Fruit fly (Drosophila melanogaster) whole organism: ENCODE measurements around the gene CG3588.

ENCODE experiments used
- CG8478 ChIP-seq: fragments of >200 bp; optimal IDR thresholded peaks from 2 replicates; lab custom pipeline; 2018; ENCODE audit warnings: inconsistent platforms
- Dll ChIP-seq: fragments of >200 bp; optimal IDR thresholded peaks from 2 replicates; lab custom pipeline; 2017
- EcR ChIP-seq, 2 experiments: fragments of >200 bp; optimal IDR thresholded peaks; 2 replicates each; lab custom pipeline; 2017; ENCODE audit warnings: missing biosample characterization in 2 of 2, missing genetic modification characterization in 2 of 2, missing genetic modification reagents in 2 of 2
- pan ChIP-seq: fragments of >200 bp; optimal IDR thresholded peaks from 2 replicates; lab custom pipeline; 2017
- psq ChIP-seq: fragments of >200 bp; optimal IDR thresholded peaks from 2 replicates; lab custom pipeline; 2017
- usp ChIP-seq: fragments of >200 bp; optimal IDR thresholded peaks from 2 replicates; lab custom pipeline; 2017; ENCODE audit warnings: missing biosample characterization, missing genetic modification characterization, mixed read lengths

Gene CG3588

DNA sequence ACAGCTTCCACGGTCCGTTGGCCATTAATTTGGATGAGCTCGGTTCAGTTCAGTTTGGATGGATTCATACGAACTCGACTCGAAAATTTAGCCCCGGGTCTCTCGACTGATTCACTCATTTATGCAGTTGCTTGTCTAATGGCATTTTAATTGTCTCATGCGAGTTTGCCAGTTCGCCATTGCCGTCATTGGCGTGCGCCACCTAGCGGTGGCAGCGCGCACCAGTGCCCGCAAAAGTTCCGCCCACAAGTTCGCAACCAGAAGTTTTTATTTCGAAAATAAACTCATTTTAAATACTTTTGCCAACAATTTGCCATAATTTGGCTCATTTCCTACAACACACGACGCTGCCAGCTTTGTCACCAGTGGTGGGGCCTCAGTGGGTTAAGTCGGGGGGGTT lies 4.5 kb upstream of the CG3588 start:
- TF ChIP-seq Dll (lab: Kevin White, UChicago): no peak
- no peak for TF ChIP-seq usp (GFP tag; lab: Kevin White, UChicago)
- no peak for TF ChIP-seq psq (lab: Kevin White, UChicago)
- TF ChIP-seq CG8478: no peak
- no peak for TF ChIP-seq pan (lab: Kevin White, UChicago)
- TF ChIP-seq EcR (GFP tag; optimal IDR thresholded peaks at IDR 0.05; lab: Kevin White, UChicago): no peak

DNA sequence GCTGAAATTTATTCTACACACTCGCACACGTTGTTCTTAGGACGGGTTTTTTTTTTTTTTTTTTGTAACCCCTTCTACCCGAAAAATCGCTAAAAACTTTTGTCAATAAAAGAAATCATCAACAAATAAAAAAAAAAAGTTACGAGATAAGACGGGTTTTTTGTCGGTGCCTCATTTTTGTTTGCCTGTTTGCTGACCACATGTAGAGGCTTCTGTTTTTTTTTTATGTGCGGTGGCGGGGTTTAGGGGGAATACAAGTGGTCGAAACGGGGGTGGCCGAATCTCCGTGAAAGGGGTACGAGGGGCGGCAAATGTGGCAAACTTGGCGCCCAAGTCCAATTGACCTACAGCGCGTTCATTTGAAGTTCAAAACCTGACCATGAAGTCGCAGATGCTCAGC lies 1.0 kb upstream of the CG3588 start:
- TF ChIP-seq pan (lab: Kevin White, UChicago) (no peak), psq (lab: Kevin White, UChicago) (no peak), EcR (GFP tag; optimal IDR thresholded peaks at IDR 0.05; lab: Kevin White, UChicago) (no peak), usp (GFP tag; lab: Kevin White, UChicago) (no peak), Dll (lab: Kevin White, UChicago) (no peak), CG8478 (no peak)

DNA sequence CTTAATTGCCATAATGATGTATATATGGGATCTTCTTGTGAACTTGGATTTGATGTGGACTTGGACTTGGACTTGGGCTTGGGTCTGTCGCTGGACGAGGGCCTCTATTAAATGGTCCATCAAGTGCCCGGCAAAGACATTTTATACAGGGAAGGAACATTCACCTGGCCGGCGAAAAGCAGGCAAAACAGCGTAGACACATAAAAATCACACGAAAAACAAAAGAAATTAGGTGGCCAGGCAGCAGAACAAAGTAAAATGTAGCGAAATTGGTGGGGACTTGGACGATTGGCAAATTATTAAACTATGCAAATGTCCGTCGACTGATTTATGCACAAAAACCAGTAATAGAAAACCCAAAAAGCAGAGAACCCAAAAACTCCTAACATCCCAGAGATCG lies 7.6 kb downstream of the CG3588 start, which contains the start of gene CG14424:
Gene CG14424 (minus strand): TSS at position 101 of the 400 bp plus-strand sequence.
- no peak for TF ChIP-seq Dll (lab: Kevin White, UChicago)
- no peak for TF ChIP-seq psq (lab: Kevin White, UChicago)
- TF ChIP-seq pan (lab: Kevin White, UChicago): no peak
- no peak for TF ChIP-seq usp (GFP tag; lab: Kevin White, UChicago)
- TF ChIP-seq CG8478: no peak
- no peak for TF ChIP-seq EcR (GFP tag; optimal IDR thresholded peaks at IDR 0.05; lab: Kevin White, UChicago)

DNA sequence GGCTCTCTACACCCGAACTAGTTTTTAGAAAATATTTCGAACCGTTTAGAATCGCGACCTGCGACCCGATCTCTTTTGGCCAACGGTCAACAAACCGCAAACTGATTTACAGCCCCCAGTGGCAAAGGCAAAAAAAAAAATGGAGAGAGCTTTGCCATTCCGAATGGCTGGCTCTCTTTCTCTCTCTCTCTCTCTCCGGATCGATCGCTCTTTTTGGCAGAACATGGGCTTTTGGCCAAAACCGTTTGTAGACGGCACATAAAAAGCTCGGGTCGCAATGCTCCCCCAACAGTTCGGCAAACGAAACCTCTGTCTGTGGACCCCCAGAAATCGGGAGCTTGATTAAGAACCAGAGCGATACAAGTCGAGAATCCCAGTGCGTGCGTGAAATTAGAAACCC lies 9.9 kb downstream of the CG3588 start, which contains the start of gene CG32793:
Gene CG32793 (plus strand): TSS at position 301 of the 400 bp plus-strand sequence.
- no peak for TF ChIP-seq Dll (lab: Kevin White, UChicago)
- no peak for TF ChIP-seq EcR (GFP tag; optimal IDR thresholded peaks at IDR 0.05; lab: Kevin White, UChicago)
- no peak for TF ChIP-seq usp (GFP tag; lab: Kevin White, UChicago)
- no peak for TF ChIP-seq pan (lab: Kevin White, UChicago)
- TF ChIP-seq CG8478: no peak
- no peak for TF ChIP-seq psq (lab: Kevin White, UChicago)

DNA sequence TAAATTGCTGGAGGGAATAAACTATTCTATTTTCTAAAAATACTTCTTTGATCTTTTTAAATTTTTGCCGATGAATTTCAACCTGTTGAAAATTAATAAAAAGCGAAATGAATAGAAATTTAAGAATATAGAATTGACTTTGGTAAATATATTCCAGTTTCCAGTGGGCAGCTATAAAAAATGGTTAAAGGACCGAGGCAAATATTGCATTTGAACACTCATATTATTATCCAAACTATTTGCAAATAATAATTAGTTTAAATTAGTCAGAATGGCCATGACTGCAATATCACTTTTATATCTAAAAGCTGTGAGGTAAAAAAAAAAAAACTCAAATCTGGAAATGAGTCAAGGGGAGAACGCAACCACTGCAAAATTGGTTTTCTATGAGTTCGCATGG lies 15.3 kb downstream of the CG3588 start, which contains the start of gene CG3592:
Gene CG3592 (plus strand): TSS at position 301 of the 400 bp plus-strand sequence.
- TF ChIP-seq usp (GFP tag; lab: Kevin White, UChicago): no peak

DNA sequence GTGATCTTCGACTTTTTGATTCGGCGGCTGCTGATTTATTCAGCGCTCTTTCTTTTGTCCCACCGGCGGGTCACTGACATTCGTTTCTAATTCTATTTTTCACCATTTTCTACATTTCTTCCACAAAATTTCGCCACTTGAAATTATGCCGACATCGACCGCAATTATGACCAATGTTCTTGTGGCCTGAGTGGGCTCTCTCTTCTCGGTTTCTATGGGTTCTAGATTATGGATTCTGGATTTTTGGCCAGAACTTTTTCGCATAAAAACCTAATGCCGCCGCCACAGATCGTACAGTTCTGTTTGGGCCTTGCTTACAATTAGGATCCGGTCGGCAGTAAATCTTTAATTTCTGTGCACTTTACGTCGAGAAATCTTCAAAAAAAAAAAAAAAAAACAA lies 17.2 kb downstream of the CG3588 start, which contains the start of gene CG3598:
Gene CG3598 (plus strand): TSS at position 301 of the 400 bp plus-strand sequence.
- no peak for TF ChIP-seq psq (lab: Kevin White, UChicago)
- no peak for TF ChIP-seq usp (GFP tag; lab: Kevin White, UChicago)
- no peak for TF ChIP-seq Dll (lab: Kevin White, UChicago)
- TF ChIP-seq CG8478: no peak
- TF ChIP-seq pan (lab: Kevin White, UChicago): no peak
- no peak for TF ChIP-seq EcR (GFP tag; optimal IDR thresholded peaks at IDR 0.05; lab: Kevin White, UChicago)

DNA sequence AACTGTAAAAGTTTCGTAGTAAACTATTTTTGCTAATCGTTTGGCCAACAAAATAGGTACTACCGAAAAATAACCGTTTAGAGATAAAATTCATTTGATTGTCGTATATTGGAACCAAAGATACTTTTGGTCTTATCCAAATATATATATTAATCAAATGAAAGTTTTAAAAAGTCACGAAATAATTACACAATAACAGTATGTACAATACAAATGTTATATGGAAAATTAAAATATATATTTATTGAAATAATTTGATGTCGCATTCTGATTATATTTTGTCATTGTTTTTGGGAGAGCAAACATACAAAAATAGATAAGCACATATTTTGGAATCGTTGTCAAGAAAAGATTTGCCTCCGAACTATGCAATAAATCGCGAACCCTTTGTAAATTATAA lies 19.0 kb downstream of the CG3588 start, which contains the start of gene CG14420:
Gene CG14420 (plus strand): TSS at position 301 of the 400 bp plus-strand sequence.
- TF ChIP-seq usp (GFP tag; lab: Kevin White, UChicago) (no peak), Dll (lab: Kevin White, UChicago) (no peak), EcR (GFP tag; optimal IDR thresholded peaks at IDR 0.05; lab: Kevin White, UChicago) (no peak), CG8478 (no peak), pan (lab: Kevin White, UChicago) (no peak), psq (lab: Kevin White, UChicago) (no peak)

DNA sequence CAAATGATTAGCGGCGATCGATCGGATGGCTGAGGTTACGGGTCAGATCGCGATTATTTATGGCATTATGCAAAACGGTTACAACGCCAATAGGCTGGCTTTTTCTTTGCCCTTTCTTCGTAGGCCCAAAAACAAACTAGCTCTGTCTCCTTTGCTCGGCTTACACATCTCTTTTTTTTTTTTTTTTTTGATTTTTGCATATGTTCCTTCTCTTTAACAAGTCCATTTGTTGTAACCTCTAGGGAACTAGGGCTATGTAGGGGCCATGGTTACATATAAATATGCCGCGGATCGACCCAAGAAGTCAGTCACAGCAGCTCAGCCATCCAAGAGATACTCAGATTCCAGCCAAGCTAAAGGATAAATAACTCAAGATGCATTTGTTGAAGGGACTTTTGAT lies 21.5 kb downstream of the CG3588 start, which contains the start of gene CG14421:
Gene CG14421 (plus strand): TSS at position 301 of the 400 bp plus-strand sequence.
- TF ChIP-seq Dll (lab: Kevin White, UChicago) (no peak), EcR (GFP tag; optimal IDR thresholded peaks at IDR 0.05; lab: Kevin White, UChicago) (no peak), pan (lab: Kevin White, UChicago) (no peak), psq (lab: Kevin White, UChicago) (no peak), CG8478 (no peak), usp (GFP tag; lab: Kevin White, UChicago) (no peak)

DNA sequence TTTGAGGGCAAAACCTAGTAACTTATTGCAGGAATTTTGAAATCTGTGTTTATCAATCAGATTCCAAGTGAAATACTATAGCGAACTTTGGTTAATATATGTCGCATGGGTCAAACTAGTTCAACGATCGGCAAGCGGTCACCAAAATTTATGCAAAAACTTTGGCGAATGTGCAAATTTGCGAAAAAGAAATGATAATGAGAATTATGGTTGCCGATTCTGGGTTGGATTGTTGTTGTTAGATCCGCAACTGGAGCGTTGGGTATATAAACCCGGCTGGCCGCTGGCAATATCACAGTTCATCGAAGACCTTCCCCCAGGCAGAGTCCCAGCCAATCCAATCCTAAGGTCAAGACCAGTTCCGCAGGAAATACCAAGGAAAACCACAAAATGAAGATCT lies 23.5 kb downstream of the CG3588 start, which contains the start of gene CG14422:
Gene CG14422 (plus strand): TSS at position 301 of the 400 bp plus-strand sequence.
- TF ChIP-seq CG8478: no peak
- no peak for TF ChIP-seq psq (lab: Kevin White, UChicago)
- TF ChIP-seq EcR (GFP tag; optimal IDR thresholded peaks at IDR 0.05; lab: Kevin White, UChicago): no peak
- no peak for TF ChIP-seq usp (GFP tag; lab: Kevin White, UChicago)
- no peak for TF ChIP-seq Dll (lab: Kevin White, UChicago)
- no peak for TF ChIP-seq pan (lab: Kevin White, UChicago)

DNA sequence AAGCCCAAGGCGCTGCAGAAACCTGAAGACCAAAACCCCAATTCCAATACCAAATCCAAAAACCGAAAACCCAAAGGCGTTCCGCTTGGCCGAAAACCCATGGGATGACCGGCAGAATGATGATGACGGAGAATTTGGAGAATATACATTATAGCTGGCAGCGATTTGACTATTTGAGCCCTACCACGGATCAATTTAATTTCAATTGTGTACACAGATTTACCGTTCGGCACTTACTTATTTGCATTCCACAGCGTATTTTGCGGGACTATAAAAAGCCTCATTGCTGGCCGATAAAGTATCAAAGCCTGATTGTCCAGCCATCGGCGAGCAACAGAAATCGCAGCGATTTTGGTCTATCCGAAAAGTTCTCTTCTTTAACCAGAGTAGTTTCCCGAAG lies 25.5 kb downstream of the CG3588 start, which contains the start of gene CG14423:
Gene CG14423 (plus strand): TSS at position 301 of the 400 bp plus-strand sequence.
- TF ChIP-seq CG8478 (no peak), psq (lab: Kevin White, UChicago) (no peak), usp (GFP tag; lab: Kevin White, UChicago) (no peak), EcR (GFP tag; optimal IDR thresholded peaks at IDR 0.05; lab: Kevin White, UChicago) (no peak), pan (lab: Kevin White, UChicago) (no peak), Dll (lab: Kevin White, UChicago) (no peak)

DNA sequence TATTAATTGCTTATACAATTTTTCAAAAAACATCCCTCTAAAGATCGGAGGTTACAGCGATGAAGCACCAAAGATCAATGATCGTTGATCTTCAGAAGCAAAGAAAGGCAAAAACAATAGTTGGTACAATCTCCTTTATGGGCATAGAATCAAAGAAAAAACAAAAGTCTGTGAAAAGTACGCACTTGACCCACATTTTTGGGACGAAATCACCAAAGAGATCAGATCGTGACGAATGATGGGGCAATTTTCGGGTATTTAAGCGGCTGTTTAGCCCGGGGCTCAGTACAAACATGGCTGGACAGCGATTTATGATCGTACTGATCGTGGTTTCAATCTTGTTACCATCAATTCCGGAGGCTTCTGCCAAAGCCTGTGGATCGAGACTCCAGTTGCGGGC lies 27.2 kb downstream of the CG3588 start, which contains the start of gene CG17959:
Gene CG17959 (plus strand): TSS at position 301 of the 400 bp plus-strand sequence.
- no peak for TF ChIP-seq usp (GFP tag; lab: Kevin White, UChicago)
- no peak for TF ChIP-seq EcR (GFP tag; optimal IDR thresholded peaks at IDR 0.05; lab: Kevin White, UChicago)

DNA sequence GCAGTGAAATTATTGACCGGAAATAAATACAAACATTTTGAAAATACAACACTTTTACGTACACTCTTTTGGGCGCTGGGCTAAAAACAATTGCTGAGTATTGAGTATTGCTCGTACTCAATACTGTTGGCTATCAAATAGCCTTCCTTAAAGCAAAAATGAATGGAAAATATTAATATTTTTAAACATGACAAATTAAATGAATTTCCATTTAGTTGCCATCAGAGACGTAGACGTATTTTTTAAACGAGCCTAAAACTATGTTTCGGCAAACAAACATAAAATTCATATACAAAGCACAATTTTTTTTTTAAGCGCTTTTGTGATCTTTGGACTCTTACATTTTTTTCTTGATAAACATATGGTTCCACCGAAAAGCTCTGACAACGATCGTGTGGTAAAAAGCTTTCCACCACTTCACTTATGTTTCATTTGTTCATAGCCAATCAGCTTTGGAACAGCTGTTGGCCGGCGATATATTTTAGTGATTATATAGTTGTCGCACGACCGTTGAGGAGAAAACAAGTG lies 28.0 kb downstream of the CG3588 start, which contains the start of gene CG3603:
Gene CG3603 (plus strand): TSS at position 490 of the 528 bp plus-strand sequence.
- no peak for TF ChIP-seq Dll (lab: Kevin White, UChicago)
- no peak for TF ChIP-seq pan (lab: Kevin White, UChicago)
- TF ChIP-seq usp (GFP tag; lab: Kevin White, UChicago): no peak
- no peak for TF ChIP-seq psq (lab: Kevin White, UChicago)
- no peak for TF ChIP-seq CG8478
- TF ChIP-seq EcR (GFP tag; optimal IDR thresholded peaks at IDR 0.05; lab: Kevin White, UChicago): no peak
